Worm (Caenorhabditis elegans) whole organism, L2 larva: ENCODE measurements around the gene elt-3.

Source experiments
- F13H6.1 ChIP-seq: sonication (generic microtip); optimal IDR thresholded peaks from 2 replicates; lab custom pipeline; 2016; ENCODE audit warnings: missing genetic modification characterization, missing compliant biosample characterization
- Y55F3AM.14 ChIP-seq: fragments of 200-800 bp; sonication (Bioruptor generic); optimal IDR thresholded peaks from 2 replicates; lab custom pipeline; 2018; ENCODE audit warnings: mild to moderate bottlenecking, missing genetic modification characterization, missing compliant biosample characterization
- aly-2 ChIP-seq: fragments of 150-350 bp; optimal IDR thresholded peaks from 2 replicates; lab custom pipeline; 2014; ENCODE audit warnings: missing biosample characterization, missing genetic modification characterization
- blmp-1 ChIP-seq: sonication (generic microtip); optimal IDR thresholded peaks from 2 replicates; lab custom pipeline; 2017; ENCODE audit warnings: missing genetic modification characterization, mild to moderate bottlenecking, missing compliant biosample characterization, antibody characterized with exemption, moderate library complexity; ENCODE audit not compliant: insufficient read depth
- ceh-16 ChIP-seq: fragments of 150-350 bp; optimal IDR thresholded peaks from 2 replicates; lab custom pipeline; 2014; ENCODE audit warnings: missing biosample characterization, missing genetic modification characterization
- ceh-82 ChIP-seq: fragments of 150-350 bp; optimal IDR thresholded peaks from 2 replicates; lab custom pipeline; 2014; ENCODE audit warnings: missing biosample characterization, missing genetic modification characterization
- crh-2 ChIP-seq: sonication (generic microtip); optimal IDR thresholded peaks from 2 replicates; lab custom pipeline; 2017; ENCODE audit warnings: missing biosample characterization, missing genetic modification characterization
- elt-1 ChIP-seq: fragments of 150-350 bp; optimal IDR thresholded peaks from 2 replicates; lab custom pipeline; 2014; ENCODE audit warnings: missing biosample characterization, missing genetic modification characterization
- elt-3 ChIP-seq: sonication (generic microtip); optimal IDR thresholded peaks from 2 replicates; lab custom pipeline; 2017; ENCODE audit warnings: missing biosample characterization, missing genetic modification characterization
- fos-1 ChIP-seq: fragments of 150-350 bp; optimal IDR thresholded peaks from 2 replicates; lab custom pipeline; 2014; ENCODE audit warnings: missing biosample characterization, missing genetic modification characterization
- gmeb-1 ChIP-seq: fragments of 150-350 bp; optimal IDR thresholded peaks from 2 replicates; lab custom pipeline; 2014; ENCODE audit warnings: missing biosample characterization, missing genetic modification characterization
- lin-39 ChIP-seq: fragments of 150-350 bp; optimal IDR thresholded peaks from 2 replicates; lab custom pipeline; 2014; ENCODE audit warnings: missing biosample characterization, missing genetic modification reagents, missing genetic modification characterization
- lsy-2 ChIP-seq, 2 experiments: fragments of 150-350 bp in 1 of 2; sonication (generic microtip) in 1 of 2; optimal IDR thresholded peaks; 2 replicates each; lab custom pipeline; 2014 to 2017; ENCODE audit warnings: missing biosample characterization in 2 of 2, missing genetic modification characterization in 2 of 2
- mbf-1 ChIP-seq: sonication (generic microtip); optimal IDR thresholded peaks from 2 replicates; lab custom pipeline; 2017; ENCODE audit warnings: missing biosample characterization, missing genetic modification characterization
- mdl-1 ChIP-seq, 2 experiments: fragments of 150-350 bp in 1 of 2; sonication (generic microtip) in 1 of 2; optimal IDR thresholded peaks; 2 replicates each; lab custom pipeline; 2017; ENCODE audit warnings: missing biosample characterization in 2 of 2, missing genetic modification characterization in 2 of 2
- nhr-11 ChIP-seq: fragments of 150-350 bp; optimal IDR thresholded peaks from 2 replicates; lab custom pipeline; 2014; ENCODE audit warnings: missing biosample characterization, missing genetic modification characterization
- nhr-12 ChIP-seq: fragments of 150-350 bp; optimal IDR thresholded peaks from 2 replicates; lab custom pipeline; 2014; ENCODE audit warnings: missing biosample characterization, missing genetic modification characterization
- nhr-129 ChIP-seq: fragments of 150-350 bp; optimal IDR thresholded peaks from 2 replicates; lab custom pipeline; 2014; ENCODE audit warnings: missing biosample characterization, missing genetic modification characterization
- nhr-21 ChIP-seq: fragments of 150-350 bp; optimal IDR thresholded peaks from 2 replicates; lab custom pipeline; 2014; ENCODE audit warnings: missing biosample characterization, missing genetic modification characterization
- nhr-237 ChIP-seq: fragments of 150-350 bp; optimal IDR thresholded peaks from 2 replicates; lab custom pipeline; 2014; ENCODE audit warnings: missing biosample characterization, missing genetic modification characterization
- nhr-25 ChIP-seq: fragments of 150-350 bp; sonication (generic microtip); optimal IDR thresholded peaks from 3 replicates; lab custom pipeline; 2014; ENCODE audit warnings: missing biosample characterization, missing genetic modification characterization
- nhr-6 ChIP-seq: fragments of 150-350 bp; optimal IDR thresholded peaks from 2 replicates; lab custom pipeline; 2014; ENCODE audit warnings: missing biosample characterization, missing genetic modification characterization
- skn-1 ChIP-seq: sonication (generic microtip); optimal IDR thresholded peaks from 2 replicates; lab custom pipeline; 2017; ENCODE audit warnings: missing biosample characterization, missing genetic modification characterization
- sma-3 ChIP-seq: sonication (generic microtip); optimal IDR thresholded peaks from 2 replicates; lab custom pipeline; 2016; ENCODE audit warnings: missing genetic modification reagents, missing genetic modification characterization, missing compliant biosample characterization
- sma-9 ChIP-seq, 2 experiments: fragments of 150-350 bp in 1 of 2; sonication (generic microtip) in 1 of 2; optimal IDR thresholded peaks; 2 replicates each; lab custom pipeline; 2014 to 2016; ENCODE audit warnings: missing genetic modification characterization in 2 of 2, mild to moderate bottlenecking in 1 of 2, missing biosample characterization in 1 of 2, missing compliant biosample characterization in 1 of 2, missing genetic modification reagents in 1 of 2, moderate library complexity in 1 of 2
- ztf-1 ChIP-seq: fragments of 200-800 bp; sonication (Bioruptor generic); conservative IDR thresholded peaks from 2 replicates; pipeline ENCODE4 v1.3.6; 2022; ENCODE audit warnings: missing genetic modification characterization, missing compliant biosample characterization
- ztf-4 ChIP-seq: fragments of 150-350 bp; optimal IDR thresholded peaks from 2 replicates; lab custom pipeline; 2014; ENCODE audit warnings: missing biosample characterization, missing genetic modification characterization

The elt-3 gene

ce11 chrX:13929534-13929933 is 5.1 kb upstream of the elt-3 start, which contains the start of gene meg-1:
Gene meg-1, minus strand, starts transcription at chrX:13929634.
- TF ChIP-seq crh-2 (tag; lab: Kevin White, UChicago) (no peak), skn-1 (tag; lab: Kevin White, UChicago) (no peak), ceh-16 (tag; lab: Kevin White, UChicago) (no peak)

ce11 chrX:13936719-13937118 is 2.0 kb downstream of the elt-3 start:
- TF ChIP-seq sma-3 (GFP tag; lab: Kevin White, UChicago) = peak; percentile 32
- no peak for TF ChIP-seq nhr-12 (tag; lab: Kevin White, UChicago)
- TF ChIP-seq aly-2 (tag; lab: Kevin White, UChicago) = no peak
- TF ChIP-seq nhr-129 = peak; percentile 16
- peak; percentile 46 for TF ChIP-seq crh-2 (tag; lab: Kevin White, UChicago)
- TF ChIP-seq sma-9 (GFP tag; optimal IDR thresholded peaks at IDR 0.05; lab: Kevin White, UChicago) = peak; percentile 22
- TF ChIP-seq sma-9 (tag; optimal IDR thresholded peaks at IDR 0.05; lab: Kevin White, UChicago) = no peak
- peak; percentile 63 for TF ChIP-seq nhr-21 (tag; lab: Kevin White, UChicago)
- peak; percentile 79 for TF ChIP-seq blmp-1 (tag; lab: Kevin White, UChicago)
- no peak for TF ChIP-seq F13H6.1 (tag; lab: Kevin White, UChicago)
- peak; percentile 51 for TF ChIP-seq ceh-16 (tag; lab: Kevin White, UChicago)
- TF ChIP-seq lsy-2 (tag; optimal IDR thresholded peaks at IDR 0.05; lab: Kevin White, UChicago) = no peak
- peak; percentile 20 for TF ChIP-seq nhr-25 (tag; lab: Kevin White, UChicago)

DNA sequence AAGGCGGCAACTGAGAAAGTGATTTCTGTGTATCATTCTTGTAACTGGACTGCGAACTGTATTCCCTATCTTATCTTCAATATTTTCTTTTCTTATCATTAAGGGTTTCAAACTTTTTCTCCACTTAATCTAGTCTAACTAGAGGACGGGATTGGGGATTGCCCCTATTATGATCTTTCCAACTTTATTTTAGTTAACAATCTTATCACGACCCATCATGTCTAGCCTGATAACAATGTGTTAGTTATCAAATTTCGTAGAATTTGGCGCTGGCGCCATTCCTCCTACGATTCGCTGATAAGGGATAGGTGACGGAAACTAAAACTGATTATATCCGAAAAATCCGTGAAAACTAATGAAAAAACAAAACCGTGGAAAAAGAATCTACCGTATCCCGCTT is 2.7 kb downstream of the elt-3 start:
- TF ChIP-seq elt-3 (tag; lab: Kevin White, UChicago) (peak; percentile 59), crh-2 (tag; lab: Kevin White, UChicago) (peak; percentile 22), ztf-1 (GFP tag; lab: Robert Waterston, UW) (no peak), sma-3 (GFP tag; lab: Kevin White, UChicago) (peak; percentile 17), F13H6.1 (tag; lab: Kevin White, UChicago) (no peak), sma-9 (GFP tag; optimal IDR thresholded peaks at IDR 0.05; lab: Kevin White, UChicago) (peak; percentile 86), sma-9 (tag; optimal IDR thresholded peaks at IDR 0.05; lab: Kevin White, UChicago) (no peak), fos-1 (tag; lab: Kevin White, UChicago) (peak; percentile 54)
- TF ChIP-seq, all 48 proteins: peak for 5

DNA sequence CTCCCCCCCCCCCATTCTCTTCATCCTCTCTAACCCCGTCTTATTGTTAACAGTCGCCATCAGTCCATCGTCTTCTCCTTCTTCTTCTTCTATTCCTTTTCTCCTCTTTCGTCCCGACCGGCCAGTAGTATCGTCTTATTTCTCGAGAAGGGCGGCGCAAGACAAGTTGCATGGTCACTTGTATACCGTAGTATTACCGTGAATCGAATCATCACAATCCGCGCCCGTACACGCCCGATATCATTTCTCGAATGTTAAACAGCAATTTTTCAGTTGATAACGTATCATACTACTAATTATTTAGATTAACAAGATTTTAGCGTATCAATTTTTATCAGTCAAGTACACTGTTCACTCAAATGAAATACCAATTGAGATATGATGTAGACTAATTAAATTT is 3.2 kb downstream of the elt-3 start:
- TF ChIP-seq lsy-2 (tag; optimal IDR thresholded peaks at IDR 0.05; lab: Kevin White, UChicago) (peak in 1 of 2 experiments; percentile 31), elt-3 (tag; lab: Kevin White, UChicago) (peak; percentile 9), nhr-21 (tag; lab: Kevin White, UChicago) (peak; percentile 33), elt-1 (tag; lab: Kevin White, UChicago) (no peak)

ce11 chrX:13939388-13939787 is 4.7 kb downstream of the elt-3 start:
- no peak for TF ChIP-seq ztf-4 (tag; lab: Kevin White, UChicago)
- peak; percentile 19 for TF ChIP-seq nhr-25 (tag; lab: Kevin White, UChicago)
- peak; percentile 19 for TF ChIP-seq nhr-21 (tag; lab: Kevin White, UChicago)
- TF ChIP-seq mdl-1 (tag; optimal IDR thresholded peaks at IDR 0.05; lab: Kevin White, UChicago) = no peak
- TF ChIP-seq gmeb-1 (tag; lab: Kevin White, UChicago) = no peak
- TF ChIP-seq ceh-82 = no peak
- TF ChIP-seq lsy-2 (tag; optimal IDR thresholded peaks at IDR 0.05; lab: Kevin White, UChicago) = no peak
- TF ChIP-seq lin-39 (tag; lab: Kevin White, UChicago) = no peak
- TF ChIP-seq nhr-6 (tag; lab: Kevin White, UChicago) = no peak
- no peak for TF ChIP-seq ztf-1 (GFP tag; lab: Robert Waterston, UW)
- no peak for TF ChIP-seq ceh-16 (tag; lab: Kevin White, UChicago)
- no peak for TF ChIP-seq mbf-1 (tag; lab: Kevin White, UChicago)
- TF ChIP-seq sma-3 (GFP tag; lab: Kevin White, UChicago) = peak; percentile 5
- no peak for TF ChIP-seq nhr-11 (tag; lab: Kevin White, UChicago)
- no peak for TF ChIP-seq Y55F3AM.14 (GFP tag; lab: Kevin White, UChicago)
- no peak for TF ChIP-seq nhr-12 (tag; lab: Kevin White, UChicago)
- no peak for TF ChIP-seq nhr-237

DNA sequence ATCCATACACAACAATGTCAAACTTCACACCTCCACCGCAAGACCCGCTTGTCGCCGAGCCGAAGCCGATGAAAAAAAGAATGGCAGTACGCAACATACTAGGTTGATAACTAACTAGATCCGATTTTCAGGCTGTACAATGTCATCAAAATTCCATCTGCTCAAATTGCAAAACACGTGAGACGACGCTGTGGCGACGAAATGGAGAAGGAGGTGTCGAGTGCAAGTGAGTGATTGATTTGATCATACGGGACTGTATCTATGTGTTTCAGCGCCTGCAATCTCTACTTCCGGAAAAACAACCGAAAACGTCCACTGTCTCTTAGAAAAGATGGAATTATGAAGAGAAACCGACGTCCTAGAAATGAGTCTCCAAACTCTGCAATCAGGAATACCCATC is 5.6 kb downstream of the elt-3 start:
- TF ChIP-seq mdl-1 (tag; optimal IDR thresholded peaks at IDR 0.05; lab: Kevin White, UChicago) (no peak), nhr-237 (no peak), nhr-21 (tag; lab: Kevin White, UChicago) (peak; percentile 9)
